Worm (Caenorhabditis elegans): ENCODE measurements around the gene ctl-2.
"Not testable (repeated sequence)": the region's sequence is repeated elsewhere in the genome, so short reads cannot be mapped to it uniquely, and the experiment has no call there.

ctl-2 gene

DNA sequence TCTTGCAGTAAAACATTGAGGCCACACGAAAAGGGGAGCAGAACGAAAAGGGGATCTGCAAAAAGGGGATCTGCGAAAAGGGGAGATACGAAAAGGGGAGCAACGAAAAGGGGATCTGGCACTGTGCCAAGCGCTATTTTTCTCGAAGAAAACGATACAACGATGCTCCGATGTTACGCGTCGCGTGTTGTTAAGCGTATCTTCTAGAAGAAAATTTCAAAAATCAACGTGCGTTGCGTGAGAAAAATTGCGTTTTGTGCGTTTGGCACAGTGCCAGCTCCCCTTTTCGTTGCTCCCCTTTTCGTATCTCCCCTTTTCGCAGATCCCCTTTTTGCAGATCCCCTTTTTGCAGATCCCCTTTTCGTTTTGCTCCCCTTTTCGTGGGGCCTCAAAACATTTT is 44.4 kb upstream of the ctl-2 start, which contains the start of gene Y54G11A.9:
TSS of gene Y54G11A.9 (minus strand) at position 196 of the 400 bp plus-strand sequence.
- not testable (repeated sequence) for TF ChIP-seq skn-1, gmeb-1, mdl-1 (tag; optimal IDR thresholded peaks at IDR 0.05)

DNA sequence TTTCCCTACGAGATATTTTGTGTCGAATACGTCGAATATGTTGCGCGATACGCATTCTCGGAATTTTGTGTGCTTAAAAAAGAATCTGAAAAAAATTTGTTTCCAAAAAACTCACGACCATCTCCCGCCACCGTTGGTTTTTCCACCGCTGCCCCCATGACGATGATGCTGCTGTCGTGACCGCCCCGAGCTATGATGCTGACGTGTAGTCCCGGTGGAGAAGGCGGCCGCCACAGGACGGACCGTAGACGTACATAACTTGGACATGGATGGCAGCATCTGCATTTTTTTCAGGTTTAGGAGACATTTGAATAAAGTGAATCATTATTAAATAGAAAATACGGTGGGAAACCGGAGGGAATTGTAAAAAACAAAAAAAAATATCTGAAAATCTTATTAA is 42.3 kb upstream of the ctl-2 start, which contains the start of gene ddl-3:
TSS of gene ddl-3 (minus strand) at position 289 of the 400 bp plus-strand sequence.
- TF ChIP-seq mdl-1, dmd-4, lin-39 (tag; optimal IDR thresholded peaks at IDR 0.05): not testable (repeated sequence)

DNA sequence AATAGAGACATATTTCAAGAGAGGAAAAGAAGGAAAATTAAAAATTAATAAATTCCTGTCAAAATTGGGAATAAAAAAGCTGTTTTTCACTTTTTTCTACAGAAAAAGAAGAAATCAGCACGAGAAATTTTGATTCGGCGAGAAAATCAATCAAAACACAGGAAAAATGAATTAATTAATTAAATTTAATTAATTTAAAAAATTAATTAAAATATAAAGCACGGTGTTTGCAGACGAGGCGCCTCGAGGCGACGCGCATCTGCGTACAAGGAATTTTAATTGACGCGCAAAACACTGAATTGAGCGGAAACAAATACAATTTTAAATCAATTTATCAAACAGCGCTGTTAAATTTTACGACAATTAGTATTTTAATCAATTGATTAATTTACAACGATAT is 19.4 kb upstream of the ctl-2 start:
- TF ChIP-seq nhr-10 (tag; optimal IDR thresholded peaks at IDR 0.05) (no peak), elt-3 (tag; optimal IDR thresholded peaks at IDR 0.05) (no peak), peb-1 (tag; optimal IDR thresholded peaks at IDR 0.05) (no peak), fos-1 (tag; optimal IDR thresholded peaks at IDR 0.05) (no peak), gmeb-1 (tag; optimal IDR thresholded peaks at IDR 0.05) (no peak), ztf-4 (tag; optimal IDR thresholded peaks at IDR 0.05) (no peak), lin-11 (tag; optimal IDR thresholded peaks at IDR 0.05) (no peak), unc-62 (GFP tag; optimal IDR thresholded peaks at IDR 0.05) (no peak), ama-1 (optimal IDR thresholded peaks at IDR 0.05) (no peak), elt-1 (tag; optimal IDR thresholded peaks at IDR 0.05) (no peak), ZK546.5 (tag; optimal IDR thresholded peaks at IDR 0.05) (no peak)

DNA sequence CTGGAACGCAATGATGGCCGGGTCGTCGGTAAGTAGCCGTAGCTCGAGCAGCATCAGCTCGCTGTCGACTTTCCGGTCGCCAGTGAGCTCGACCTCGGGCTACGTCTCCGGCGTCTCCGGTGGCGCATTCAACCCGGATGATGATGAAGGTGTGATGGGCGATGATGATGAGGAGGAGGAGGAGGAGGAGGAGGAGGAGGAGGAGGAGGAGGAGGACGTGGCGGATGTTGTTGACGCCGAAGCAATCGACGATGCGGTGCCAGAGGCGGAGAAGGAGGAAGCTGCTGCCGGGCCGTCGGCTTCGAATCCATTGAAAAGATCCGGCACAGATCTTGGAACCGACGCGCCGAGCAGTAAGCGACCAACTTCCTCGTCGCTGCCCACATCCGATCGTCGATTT is 17.4 kb upstream of the ctl-2 start:
- TF ChIP-seq alr-1 (tag; optimal IDR thresholded peaks at IDR 0.05) (no peak), unc-62 (GFP tag; optimal IDR thresholded peaks at IDR 0.05) (no peak), ceh-82 (tag; optimal IDR thresholded peaks at IDR 0.05) (no peak), snpc-4 (tag; optimal IDR thresholded peaks at IDR 0.05) (no peak), zag-1 (tag; optimal IDR thresholded peaks at IDR 0.05) (no peak), nhr-12 (tag; optimal IDR thresholded peaks at IDR 0.05) (no peak), elt-1 (tag; optimal IDR thresholded peaks at IDR 0.05) (no peak), ZK546.5 (tag; optimal IDR thresholded peaks at IDR 0.05) (no peak), R02D3.7 (tag; optimal IDR thresholded peaks at IDR 0.05) (no peak), nhr-10 (tag; optimal IDR thresholded peaks at IDR 0.05) (no peak)

DNA sequence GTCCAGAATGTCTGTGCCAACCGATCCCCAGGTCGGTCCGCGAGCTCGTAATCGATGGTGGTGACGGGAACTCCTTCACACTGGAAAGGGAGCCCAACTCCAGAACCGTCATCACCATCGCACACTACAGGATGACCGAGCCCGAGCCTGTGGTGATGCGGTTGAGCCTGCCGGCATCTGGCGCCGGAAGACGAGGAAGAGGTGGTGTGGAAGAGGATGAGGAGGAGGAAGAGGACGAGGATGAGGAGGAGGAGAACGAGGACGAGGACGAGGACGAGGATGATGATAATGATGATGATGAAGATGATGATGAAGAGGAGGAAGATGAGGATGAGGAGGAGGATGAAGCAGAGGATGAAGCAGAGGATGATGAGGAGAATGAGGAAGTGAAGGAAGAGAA is 16.2 kb upstream of the ctl-2 start, which contains the start of gene Y54G11A.14:
TSS of gene Y54G11A.14 (plus strand) at position 132 of the 400 bp plus-strand sequence.
- TF ChIP-seq nhr-77 (tag; optimal IDR thresholded peaks at IDR 0.05) = no peak
- no peak for TF ChIP-seq ztf-11 (tag; optimal IDR thresholded peaks at IDR 0.05)
- no peak for TF ChIP-seq egl-27 (tag; optimal IDR thresholded peaks at IDR 0.05)
- TF ChIP-seq ztf-1 (GFP tag; conservative IDR thresholded peaks at IDR 0.05) = no peak
- no peak for TF ChIP-seq lin-13 (GFP tag; optimal IDR thresholded peaks at IDR 0.05)
- TF ChIP-seq mdl-1 (tag; optimal IDR thresholded peaks at IDR 0.05) = no peak
- no peak for TF ChIP-seq gmeb-1 (tag; optimal IDR thresholded peaks at IDR 0.05)
- TF ChIP-seq mab-5 (tag; optimal IDR thresholded peaks at IDR 0.05) = no peak
- no peak for TF ChIP-seq ceh-82 (tag; optimal IDR thresholded peaks at IDR 0.05)
- no peak for TF ChIP-seq elt-3 (tag; optimal IDR thresholded peaks at IDR 0.05)
- no peak for TF ChIP-seq sma-3 (GFP tag; optimal IDR thresholded peaks at IDR 0.05)
- TF ChIP-seq lin-11 (tag; optimal IDR thresholded peaks at IDR 0.05) = no peak
- TF ChIP-seq blmp-1 (tag; optimal IDR thresholded peaks at IDR 0.05; ENCODE audit: insufficient read depth) = no peak
- TF ChIP-seq sem-4 (tag; optimal IDR thresholded peaks at IDR 0.05) = no peak
- no peak for TF ChIP-seq unc-55 (GFP tag; optimal IDR thresholded peaks at IDR 0.05)
- TF ChIP-seq nhr-129 (tag; optimal IDR thresholded peaks at IDR 0.05) = no peak
- no peak for TF ChIP-seq nhr-237 (tag; optimal IDR thresholded peaks at IDR 0.05)
- no peak for TF ChIP-seq unc-62 (GFP tag; optimal IDR thresholded peaks at IDR 0.05)
- TF ChIP-seq sma-9 (GFP tag; optimal IDR thresholded peaks at IDR 0.05) = no peak
- TF ChIP-seq sma-9 (tag; optimal IDR thresholded peaks at IDR 0.05) = no peak
- TF ChIP-seq nhr-11 (tag; optimal IDR thresholded peaks at IDR 0.05) = no peak
